Worm (Caenorhabditis elegans) whole organism, mixed stage, embryonic: ENCODE results near the gene tmem-131.
A peak's percentile ranks its signal among the peaks of the same experiment; 100 is the strongest.

Experiments used
- M03D4.4 ChIP-seq: sonication (generic microtip); optimal IDR thresholded peaks from 2 replicates; lab custom pipeline; 2017; ENCODE audit warnings: mild to moderate bottlenecking, missing genetic modification characterization, missing compliant biosample characterization
- bed-3 ChIP-seq: fragments of 200-800 bp; sonication (Bioruptor generic); optimal IDR thresholded peaks from 3 replicates; lab custom pipeline; 2018; ENCODE audit warnings: mild to moderate bottlenecking, missing genetic modification characterization, moderate library complexity, missing compliant biosample characterization
- blmp-1 ChIP-seq: fragments of 150-350 bp; optimal IDR thresholded peaks from 2 replicates; lab custom pipeline; 2014; ENCODE audit warnings: missing biosample characterization, missing genetic modification characterization
- ceh-39 ChIP-seq: fragments of 150-350 bp; optimal IDR thresholded peaks from 2 replicates; lab custom pipeline; 2014; ENCODE audit warnings: missing biosample characterization, missing genetic modification characterization
- ceh-43 ChIP-seq: fragments of 200-800 bp; sonication (Bioruptor generic); optimal IDR thresholded peaks from 2 replicates; lab custom pipeline; 2018; ENCODE audit warnings: mild to moderate bottlenecking, missing genetic modification characterization, moderate library complexity, missing compliant biosample characterization
- ceh-83 ChIP-seq: fragments of 200-800 bp; sonication (Bioruptor generic); optimal IDR thresholded peaks from 2 replicates; lab custom pipeline; 2018; ENCODE audit warnings: mild to moderate bottlenecking, missing genetic modification characterization, missing compliant biosample characterization
- ces-1 ChIP-seq: fragments of 150-350 bp; optimal IDR thresholded peaks from 2 replicates; lab custom pipeline; 2014; ENCODE audit warnings: missing biosample characterization, missing genetic modification reagents, missing genetic modification characterization
- cnd-1 ChIP-seq: fragments of 200-800 bp; sonication (Bioruptor generic); optimal IDR thresholded peaks from 2 replicates; lab custom pipeline; 2018; ENCODE audit warnings: mild to moderate bottlenecking, missing genetic modification characterization, missing compliant biosample characterization
- drap-1 ChIP-seq: fragments of 200-800 bp; sonication (Bioruptor generic); optimal IDR thresholded peaks from 3 replicates; lab custom pipeline; 2018; ENCODE audit warnings: mild to moderate bottlenecking, missing genetic modification characterization, missing compliant biosample characterization
- elt-1 ChIP-seq: sonication (generic microtip); optimal IDR thresholded peaks from 2 replicates; lab custom pipeline; 2017; ENCODE audit warnings: missing genetic modification characterization, mild to moderate bottlenecking, missing compliant biosample characterization, antibody characterized with exemption, moderate library complexity, borderline replicate concordance; ENCODE audit not compliant: insufficient read depth
- elt-3 ChIP-seq: fragments of 150-350 bp; optimal IDR thresholded peaks from 2 replicates; lab custom pipeline; 2014; ENCODE audit warnings: missing biosample characterization, missing genetic modification characterization
- flh-1 ChIP-seq: fragments of 200-800 bp; sonication (Bioruptor generic); optimal IDR thresholded peaks from 2 replicates; lab custom pipeline; 2018; ENCODE audit warnings: mild to moderate bottlenecking, missing genetic modification characterization, moderate library complexity, missing compliant biosample characterization
- ham-2 ChIP-seq: fragments of 200-800 bp; sonication (Bioruptor generic); optimal IDR thresholded peaks from 2 replicates; lab custom pipeline; 2018; ENCODE audit warnings: mild to moderate bottlenecking, missing genetic modification characterization, missing compliant biosample characterization
- hlh-1 ChIP-seq: fragments of 150-350 bp; optimal IDR thresholded peaks from 2 replicates; lab custom pipeline; 2014; ENCODE audit warnings: missing biosample characterization, missing genetic modification reagents, missing genetic modification characterization
- lin-13 ChIP-seq: fragments of 150-350 bp; optimal IDR thresholded peaks from 2 replicates; lab custom pipeline; 2014; ENCODE audit warnings: missing biosample characterization, missing genetic modification characterization
- lin-32 ChIP-seq: fragments of 200-800 bp; sonication (Bioruptor generic); optimal IDR thresholded peaks from 2 replicates; lab custom pipeline; 2018; ENCODE audit warnings: mild to moderate bottlenecking, missing genetic modification characterization, missing compliant biosample characterization
- lsy-2 ChIP-seq: fragments of 150-350 bp; optimal IDR thresholded peaks from 2 replicates; lab custom pipeline; 2014; ENCODE audit warnings: missing biosample characterization, missing genetic modification characterization
- mab-5 ChIP-seq: fragments of 150-350 bp; optimal IDR thresholded peaks from 2 replicates; lab custom pipeline; 2014; ENCODE audit warnings: missing biosample characterization, missing genetic modification characterization
- mep-1 ChIP-seq: fragments of 150-350 bp; optimal IDR thresholded peaks from 2 replicates; lab custom pipeline; 2017; ENCODE audit warnings: missing biosample characterization, missing genetic modification reagents, missing genetic modification characterization, inconsistent platforms
- mls-2 ChIP-seq: sonication (generic microtip); optimal IDR thresholded peaks from 2 replicates; lab custom pipeline; 2016; ENCODE audit warnings: mild to moderate bottlenecking, missing genetic modification characterization, moderate library complexity, missing compliant biosample characterization
- nhr-12 ChIP-seq: fragments of 150-350 bp; optimal IDR thresholded peaks from 2 replicates; lab custom pipeline; 2014; ENCODE audit warnings: missing biosample characterization, missing genetic modification characterization
- nhr-2 ChIP-seq: fragments of 150-350 bp; optimal IDR thresholded peaks from 2 replicates; lab custom pipeline; 2014; ENCODE audit warnings: missing biosample characterization, missing genetic modification characterization
- nhr-237 ChIP-seq: fragments of 150-350 bp; optimal IDR thresholded peaks from 2 replicates; lab custom pipeline; 2014; ENCODE audit warnings: missing biosample characterization, missing genetic modification characterization
- nhr-76 ChIP-seq: sonication (generic microtip); optimal IDR thresholded peaks from 2 replicates; lab custom pipeline; 2017; ENCODE audit warnings: missing biosample characterization, missing genetic modification characterization
- pha-4 ChIP-seq: fragments of 150-350 bp; optimal IDR thresholded peaks from 2 replicates; lab custom pipeline; 2018; ENCODE audit warnings: missing biosample characterization, missing genetic modification reagents, missing genetic modification characterization
- sem-2 ChIP-seq: fragments of 200-800 bp; sonication (Bioruptor generic); optimal IDR thresholded peaks from 2 replicates; lab custom pipeline; 2018; ENCODE audit warnings: mild to moderate bottlenecking, missing genetic modification characterization, missing compliant biosample characterization
- snpc-4 ChIP-seq: fragments of 150-350 bp; optimal IDR thresholded peaks from 2 replicates; lab custom pipeline; 2014; ENCODE audit warnings: missing biosample characterization, missing genetic modification characterization
- sptf-1 ChIP-seq: sonication (generic microtip); optimal IDR thresholded peaks from 2 replicates; lab custom pipeline; 2017; ENCODE audit warnings: mild to moderate bottlenecking, missing genetic modification characterization, moderate library complexity, missing compliant biosample characterization
- tbx-8 ChIP-seq: fragments of 200-800 bp; sonication (Bioruptor generic); optimal IDR thresholded peaks from 2 replicates; lab custom pipeline; 2018; ENCODE audit warnings: mild to moderate bottlenecking, missing genetic modification characterization, moderate library complexity, missing compliant biosample characterization
- unc-120 ChIP-seq: sonication (generic microtip); optimal IDR thresholded peaks from 2 replicates; lab custom pipeline; 2017; ENCODE audit warnings: missing genetic modification characterization, missing compliant biosample characterization; ENCODE audit not compliant: poor library complexity, severe bottlenecking
- unc-39 ChIP-seq: fragments of 150-350 bp; optimal IDR thresholded peaks from 2 replicates; lab custom pipeline; 2014; ENCODE audit warnings: missing biosample characterization, missing genetic modification characterization
- unc-62 ChIP-seq: fragments of 150-350 bp; optimal IDR thresholded peaks from 2 replicates; lab custom pipeline; 2014; ENCODE audit warnings: missing biosample characterization, missing genetic modification reagents, missing genetic modification characterization
- zip-8 ChIP-seq: fragments of 150-350 bp; optimal IDR thresholded peaks from 2 replicates; lab custom pipeline; 2014; ENCODE audit warnings: missing biosample characterization, missing genetic modification characterization
- ztf-11 ChIP-seq: fragments of 150-350 bp; optimal IDR thresholded peaks from 2 replicates; lab custom pipeline; 2014; ENCODE audit warnings: missing biosample characterization, missing genetic modification characterization

The tmem-131 gene

DNA sequence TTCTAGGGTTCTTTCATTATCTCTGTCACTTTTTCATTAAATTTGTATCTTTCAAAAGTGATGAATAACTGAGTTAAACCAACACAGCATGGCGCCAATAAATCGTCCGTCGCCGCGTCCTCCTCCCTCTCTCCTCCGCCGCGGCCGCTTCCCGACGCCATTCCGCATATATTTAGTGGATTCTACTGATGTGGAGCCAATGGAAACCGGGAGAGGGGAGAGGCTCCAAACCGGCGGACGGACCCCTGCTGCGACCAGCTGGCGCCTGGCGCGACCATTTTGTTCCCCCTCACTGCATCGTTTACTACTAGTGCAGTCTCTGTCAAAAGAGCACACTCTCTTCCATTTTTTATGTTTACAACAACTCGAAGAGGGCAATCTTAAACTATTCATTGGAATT lies 46.8 kb downstream of the tmem-131 start:
- TF ChIP-seq nhr-237 (tag; lab: Kevin White, UChicago) (no peak), pha-4 (tag; lab: Kevin White, UChicago) (no peak), lsy-2 (tag; lab: Kevin White, UChicago) (no peak), ces-1 (GFP tag; lab: Kevin White, UChicago) (no peak), tbx-8 (GFP tag; lab: Kevin White, UChicago) (no peak), sptf-1 (tag; lab: Kevin White, UChicago) (no peak), ztf-11 (tag; lab: Kevin White, UChicago) (no peak), bed-3 (no peak), drap-1 (GFP tag; lab: Kevin White, UChicago) (no peak), blmp-1 (tag; lab: Kevin White, UChicago) (no peak), mls-2 (no peak), ham-2 (GFP tag; lab: Kevin White, UChicago) (no peak)

- no peak for TF ChIP-seq bed-3
- TF ChIP-seq unc-62: no peak
- no peak for TF ChIP-seq cnd-1 (tag; lab: Kevin White, UChicago)
- no peak for TF ChIP-seq nhr-237 (tag; lab: Kevin White, UChicago)
- no peak for TF ChIP-seq snpc-4 (tag; lab: Kevin White, UChicago)
- no peak for TF ChIP-seq mep-1
- TF ChIP-seq flh-1 (GFP tag; lab: Kevin White, UChicago): no peak
- TF ChIP-seq elt-3 (tag; lab: Kevin White, UChicago): no peak
- TF ChIP-seq ceh-39 (tag; lab: Kevin White, UChicago): no peak
- TF ChIP-seq sptf-1 (tag; lab: Kevin White, UChicago): no peak
- TF ChIP-seq zip-8: no peak
- no peak for TF ChIP-seq ztf-11 (tag; lab: Kevin White, UChicago)
- no peak for TF ChIP-seq M03D4.4 (tag; lab: Kevin White, UChicago)
- TF ChIP-seq ces-1 (GFP tag; lab: Kevin White, UChicago): no peak
- no peak for TF ChIP-seq unc-39 (tag; lab: Kevin White, UChicago)
- TF ChIP-seq elt-1 (tag; lab: Kevin White, UChicago): no peak
- TF ChIP-seq ceh-43 (GFP tag; lab: Kevin White, UChicago): no peak
Measured at ce11 chrIII:4950345-4950744, 47.6 kb downstream of the tmem-131 start.

DNA sequence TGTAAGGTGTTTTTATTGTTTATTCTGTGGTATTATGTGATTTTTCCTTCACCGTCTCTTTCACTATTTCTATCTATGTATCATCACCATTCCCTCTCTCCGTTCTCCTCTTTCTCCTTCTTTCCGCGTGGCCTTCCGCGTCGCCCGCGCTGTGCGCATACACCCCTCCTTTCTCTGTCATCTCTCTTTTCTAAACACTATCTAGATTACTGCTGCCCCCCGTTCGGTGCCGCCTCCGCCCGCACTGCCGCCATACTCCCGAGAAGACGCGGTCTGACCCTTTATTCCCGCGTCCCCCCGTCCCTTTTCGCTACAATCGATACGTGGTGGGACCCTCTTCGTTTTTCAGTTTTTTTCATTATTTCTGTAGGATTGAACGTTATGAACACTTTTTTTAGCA lies 49.3 kb downstream of the tmem-131 start:
- TF ChIP-seq mep-1 (peak; percentile 46), flh-1 (GFP tag; lab: Kevin White, UChicago) (peak; percentile 31), mab-5 (tag; lab: Kevin White, UChicago) (no peak), blmp-1 (tag; lab: Kevin White, UChicago) (no peak), sptf-1 (tag; lab: Kevin White, UChicago) (peak; percentile 49), ces-1 (GFP tag; lab: Kevin White, UChicago) (no peak), snpc-4 (tag; lab: Kevin White, UChicago) (no peak), zip-8 (no peak), nhr-12 (tag; lab: Kevin White, UChicago) (no peak), pha-4 (tag; lab: Kevin White, UChicago) (peak; percentile 46), lsy-2 (tag; lab: Kevin White, UChicago) (no peak), nhr-76 (tag; lab: Kevin White, UChicago) (no peak), ceh-39 (tag; lab: Kevin White, UChicago) (no peak), mls-2 (peak; percentile 51), bed-3 (no peak), nhr-2 (tag; lab: Kevin White, UChicago) (no peak), drap-1 (GFP tag; lab: Kevin White, UChicago) (peak; percentile 7), unc-39 (tag; lab: Kevin White, UChicago) (no peak), ceh-43 (GFP tag; lab: Kevin White, UChicago) (no peak), nhr-237 (tag; lab: Kevin White, UChicago) (no peak), hlh-1 (no peak), ham-2 (GFP tag; lab: Kevin White, UChicago) (peak; percentile 61), unc-120 (tag; lab: Kevin White, UChicago) (peak; percentile 50), lin-32 (no peak), sem-2 (no peak), M03D4.4 (tag; lab: Kevin White, UChicago) (peak; percentile 44), lin-13 (tag; lab: Kevin White, UChicago) (no peak), ceh-83 (GFP tag; lab: Kevin White, UChicago) (no peak), tbx-8 (GFP tag; lab: Kevin White, UChicago) (no peak)
- TF ChIP-seq, all 35 proteins: peak for 9
